Fruit fly (Drosophila melanogaster) whole organism, adult: ENCODE data around the gene Hrb98DE.

Experiments
- CG11617 ChIP-seq: fragments of 200-800 bp; sonication (Bioruptor generic); optimal IDR thresholded peaks from 2 replicates; lab custom pipeline; 2017; ENCODE audit warnings: mild to moderate bottlenecking, missing biosample characterization, missing genetic modification reagents, missing genetic modification characterization
- CG12768 ChIP-seq: fragments of 200-800 bp; sonication (Bioruptor generic); optimal IDR thresholded peaks from 2 replicates; lab custom pipeline; 2017; ENCODE audit warnings: missing biosample characterization, missing genetic modification characterization, mild to moderate bottlenecking, moderate library complexity, missing genetic modification reagents
- CG14711 ChIP-seq: fragments of 200-800 bp; sonication (Bioruptor generic); optimal IDR thresholded peaks from 2 replicates; lab custom pipeline; 2018; ENCODE audit warnings: missing biosample characterization, mild to moderate bottlenecking, missing genetic modification characterization, moderate library complexity
- CG1620 ChIP-seq: fragments of 200-800 bp; sonication (Bioruptor generic); optimal IDR thresholded peaks from 2 replicates; lab custom pipeline; 2016; ENCODE audit warnings: missing biosample characterization, missing genetic modification characterization
- CG33017 ChIP-seq: fragments of 200-800 bp; sonication (Bioruptor generic); optimal IDR thresholded peaks from 2 replicates; lab custom pipeline; 2018; ENCODE audit warnings: missing biosample characterization, mild to moderate bottlenecking, missing genetic modification characterization, moderate library complexity
- CG5204 ChIP-seq: fragments of 200-800 bp; sonication (Bioruptor generic); optimal IDR thresholded peaks from 2 replicates; lab custom pipeline; 2016; ENCODE audit warnings: missing biosample characterization, missing genetic modification characterization
- CG7045 ChIP-seq: fragments of 200-800 bp; sonication (Bioruptor generic); optimal IDR thresholded peaks from 2 replicates; lab custom pipeline; 2017; ENCODE audit warnings: missing biosample characterization, mild to moderate bottlenecking, missing genetic modification characterization
- CG7101 ChIP-seq: fragments of 200-800 bp; sonication (Bioruptor generic); optimal IDR thresholded peaks from 2 replicates; lab custom pipeline; 2018; ENCODE audit warnings: missing biosample characterization, mild to moderate bottlenecking, missing genetic modification characterization, moderate library complexity
- Clk ChIP-seq: fragments of 200-800 bp; sonication (Bioruptor generic); optimal IDR thresholded peaks from 2 replicates; lab custom pipeline; 2017; ENCODE audit warnings: missing biosample characterization, missing genetic modification characterization
- Crg-1 ChIP-seq: fragments of 200-800 bp; sonication (Bioruptor generic); optimal IDR thresholded peaks from 2 replicates; lab custom pipeline; 2016; ENCODE audit warnings: missing biosample characterization, missing genetic modification characterization
- Hr96 ChIP-seq: fragments of 200-800 bp; sonication (Bioruptor generic); optimal IDR thresholded peaks from 2 replicates; lab custom pipeline; 2016; ENCODE audit warnings: missing biosample characterization, missing genetic modification characterization
- Mnt ChIP-seq: fragments of 200-800 bp; sonication (Bioruptor generic); optimal IDR thresholded peaks from 2 replicates; lab custom pipeline; 2016; ENCODE audit warnings: missing biosample characterization, mild to moderate bottlenecking, missing genetic modification characterization
- bab1 ChIP-seq: fragments of 200-800 bp; sonication (Bioruptor generic); optimal IDR thresholded peaks from 3 replicates; lab custom pipeline; 2019; ENCODE audit warnings: missing biosample characterization, mild to moderate bottlenecking, missing genetic modification characterization, moderate library complexity
- cic ChIP-seq: fragments of 200-800 bp; sonication (Bioruptor generic); optimal IDR thresholded peaks from 2 replicates; lab custom pipeline; 2017; ENCODE audit warnings: missing biosample characterization, mild to moderate bottlenecking, missing genetic modification characterization, moderate library complexity
- cnc ChIP-seq, 2 experiments: fragments of >200 bp; optimal IDR thresholded peaks; 2 replicates each; lab custom pipeline; 2017
- kay ChIP-seq: fragments of 200-800 bp; sonication (Bioruptor generic); peaks from one replicate; lab custom pipeline; 2016; ENCODE audit warnings: missing biosample characterization, missing genetic modification characterization, borderline replicate concordance
- ovo ChIP-seq: fragments of 200-800 bp; sonication (Bioruptor generic); optimal IDR thresholded peaks from 2 replicates; lab custom pipeline; 2016; ENCODE audit warnings: missing biosample characterization, missing genetic modification characterization
- pad ChIP-seq: fragments of 200-800 bp; sonication (Bioruptor generic); optimal IDR thresholded peaks from 3 replicates; lab custom pipeline; 2017; ENCODE audit warnings: missing biosample characterization, missing genetic modification characterization, mild to moderate bottlenecking, moderate library complexity, missing genetic modification reagents
- tj ChIP-seq: fragments of 200-800 bp; sonication (Bioruptor generic); optimal IDR thresholded peaks from 3 replicates; lab custom pipeline; 2017; ENCODE audit warnings: missing biosample characterization, mild to moderate bottlenecking, missing genetic modification characterization, moderate library complexity
- toe ChIP-seq: fragments of 200-800 bp; sonication (Bioruptor generic); optimal IDR thresholded peaks from 2 replicates; lab custom pipeline; 2016; ENCODE audit warnings: missing biosample characterization, missing genetic modification characterization

Hrb98DE gene

DNA sequence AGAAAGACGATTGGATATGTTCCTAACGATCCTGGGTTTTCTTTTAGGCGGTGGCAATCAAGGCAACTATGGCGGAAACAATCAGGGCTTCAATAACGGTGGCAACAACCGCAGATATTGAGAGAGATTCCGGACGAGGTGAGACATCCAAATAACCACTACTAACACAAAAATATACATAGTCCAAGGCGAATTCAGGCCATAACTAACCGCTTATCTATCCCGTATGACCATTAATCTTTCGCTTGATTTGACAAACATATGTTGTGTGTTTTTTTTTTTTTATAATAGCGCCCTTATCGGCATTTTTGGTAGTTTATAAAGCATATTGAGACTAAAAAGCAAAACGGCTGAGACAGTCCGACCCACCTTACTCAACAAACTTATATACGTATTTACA is 3.9 kb downstream of the Hrb98DE start:
- TF ChIP-seq Crg-1 (no peak), CG12768 (GFP tag; lab: Kevin White, UChicago) (no peak), CG7045 (GFP tag; lab: Kevin White, UChicago) (no peak), cic (no peak), Clk (GFP tag; lab: Kevin White, UChicago) (no peak), Mnt (GFP tag; lab: Kevin White, UChicago) (no peak), cnc (optimal IDR thresholded peaks at IDR 0.05; lab: Kevin White, UChicago) (no peak)

DNA sequence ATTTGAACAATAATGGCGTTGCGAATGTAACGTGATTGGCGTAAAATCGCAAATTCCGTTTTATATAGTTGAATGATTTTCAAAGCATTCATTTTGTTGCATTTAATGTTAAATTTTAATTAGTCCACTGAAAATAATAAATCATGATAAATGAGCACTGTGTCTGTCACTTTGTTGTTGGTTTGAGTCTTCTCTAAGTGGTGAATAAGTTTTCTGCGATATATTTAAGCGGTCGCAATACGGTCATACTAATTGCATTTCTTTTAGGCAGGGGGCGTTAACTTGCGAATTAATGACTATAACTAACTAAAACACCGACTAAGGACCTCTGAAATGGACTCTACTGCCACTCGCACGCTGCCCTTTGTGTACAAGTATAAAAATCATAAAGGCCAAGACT is 6.2 kb downstream of the Hrb98DE start, which contains the start of gene CG9986:
CG9986 (plus strand) TSS at position 245 of the 400 bp plus-strand sequence.
- peak; percentile 24 for TF ChIP-seq bab1 (GFP tag; lab: Kevin White, UChicago)
- no peak for TF ChIP-seq toe (GFP tag; lab: Kevin White, UChicago)
- TF ChIP-seq CG5204 (GFP tag; lab: Kevin White, UChicago), result no peak

- TF ChIP-seq bab1 (GFP tag; lab: Kevin White, UChicago) (no peak), Clk (GFP tag; lab: Kevin White, UChicago) (no peak)
Observed at dm6 chr3R:28620813-28621212, 21.2 kb downstream of the Hrb98DE start.

DNA sequence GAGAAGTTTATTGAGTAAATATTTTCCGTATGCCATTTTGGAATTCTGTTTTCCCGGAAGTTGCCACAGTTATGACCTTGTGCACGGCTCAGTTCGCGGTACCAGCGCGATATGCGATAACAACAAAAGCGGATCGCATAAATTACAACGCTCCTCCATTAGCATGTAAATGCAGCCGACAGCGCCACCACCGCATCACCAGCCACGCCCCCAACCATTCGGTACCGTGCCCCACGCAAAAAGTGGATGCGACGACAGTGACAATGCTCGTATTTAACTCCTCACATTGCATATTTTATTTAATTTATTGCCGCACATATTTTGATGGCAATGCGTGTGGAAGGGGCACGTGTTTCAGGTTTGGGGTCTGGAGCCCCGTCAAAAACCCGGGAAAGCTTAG is 23.5 kb downstream of the Hrb98DE start:
- TF ChIP-seq CG7101 (tag; lab: Kevin White, UChicago), result no peak
- TF ChIP-seq kay, result no peak

dm6 chr3R:28623564-28623963 is 23.9 kb downstream of the Hrb98DE start:
- TF ChIP-seq Crg-1, result no peak
- TF ChIP-seq cic, result no peak
- peak; percentile 38 for TF ChIP-seq kay
- TF ChIP-seq toe (GFP tag; lab: Kevin White, UChicago), result no peak
- TF ChIP-seq CG7045 (GFP tag; lab: Kevin White, UChicago), result no peak
- no peak for TF ChIP-seq CG7101 (tag; lab: Kevin White, UChicago)

dm6 chr3R:28627267-28627666 is 27.6 kb downstream of the Hrb98DE start:
- TF ChIP-seq CG1620 (no peak), Hr96 (GFP tag; lab: Kevin White, UChicago) (no peak), bab1 (GFP tag; lab: Kevin White, UChicago) (no peak), CG33017 (tag; lab: Kevin White, UChicago) (no peak)

- TF ChIP-seq CG11617 (no peak), CG5204 (GFP tag; lab: Kevin White, UChicago) (no peak), Mnt (GFP tag; lab: Kevin White, UChicago) (no peak), bab1 (GFP tag; lab: Kevin White, UChicago) (no peak), kay (no peak), CG7045 (GFP tag; lab: Kevin White, UChicago) (no peak), CG33017 (tag; lab: Kevin White, UChicago) (no peak), cnc (optimal IDR thresholded peaks at IDR 0.05; lab: Kevin White, UChicago) (no peak), ovo (GFP tag; lab: Kevin White, UChicago) (no peak), toe (GFP tag; lab: Kevin White, UChicago) (no peak), cic (no peak), Hr96 (GFP tag; lab: Kevin White, UChicago) (no peak), CG14711 (tag; lab: Kevin White, UChicago) (no peak), pad (no peak)
Observed at dm6 chr3R:28628696-28629095, 29.1 kb downstream of the Hrb98DE start.

dm6 chr3R:28629186-28629979 is 29.7 kb downstream of the Hrb98DE start:
- peak; percentile 15 for TF ChIP-seq kay
- TF ChIP-seq CG7045 (GFP tag; lab: Kevin White, UChicago), result no peak
- TF ChIP-seq CG11617, result peak; percentile 11
- peak; percentile 24 for TF ChIP-seq tj (GFP tag; lab: Kevin White, UChicago)
- TF ChIP-seq cic, result peak; percentile 12
- no peak for TF ChIP-seq Clk (GFP tag; lab: Kevin White, UChicago)
- no peak for TF ChIP-seq bab1 (GFP tag; lab: Kevin White, UChicago)
- no peak for TF ChIP-seq Crg-1
- TF ChIP-seq Hr96 (GFP tag; lab: Kevin White, UChicago), result no peak
- no peak for TF ChIP-seq cnc (optimal IDR thresholded peaks at IDR 0.05; lab: Kevin White, UChicago)
- no peak for TF ChIP-seq pad
- no peak for TF ChIP-seq ovo (GFP tag; lab: Kevin White, UChicago)
- TF ChIP-seq toe (GFP tag; lab: Kevin White, UChicago), result no peak
- TF ChIP-seq CG33017 (tag; lab: Kevin White, UChicago), result no peak
- no peak for TF ChIP-seq CG12768 (GFP tag; lab: Kevin White, UChicago)
- TF ChIP-seq Mnt (GFP tag; lab: Kevin White, UChicago), result no peak
- TF ChIP-seq CG5204 (GFP tag; lab: Kevin White, UChicago), result no peak
- TF ChIP-seq CG14711 (tag; lab: Kevin White, UChicago), result no peak
- no peak for TF ChIP-seq CG1620
- TF ChIP-seq CG7101 (tag; lab: Kevin White, UChicago), result no peak
